Worm (Caenorhabditis elegans): ENCODE measurements around the gene T09A5.15.

Gene T09A5.15

ce11 chrII:7810162-7810868 lies 47.4 kb upstream of the T09A5.15 start:
- TF ChIP-seq pag-3 (tag; optimal IDR thresholded peaks at IDR 0.05; ENCODE audit: borderline replicate concordance) (no peak), mec-3 (tag; optimal IDR thresholded peaks at IDR 0.05; ENCODE audit: borderline replicate concordance) (no peak), fkh-6 (tag; optimal IDR thresholded peaks at IDR 0.05) (no peak), unc-42 (tag; optimal IDR thresholded peaks at IDR 0.05) (no peak), rnt-1 (tag; optimal IDR thresholded peaks at IDR 0.05) (no peak), unc-55 (GFP tag; optimal IDR thresholded peaks at IDR 0.05) (peak; percentile 69), madf-2 (tag; optimal IDR thresholded peaks at IDR 0.05) (no peak), pha-2 (tag; optimal IDR thresholded peaks at IDR 0.05) (no peak), tbx-2 (tag; optimal IDR thresholded peaks at IDR 0.05) (no peak), pat-9 (tag; optimal IDR thresholded peaks at IDR 0.05) (no peak), odd-2 (tag; optimal IDR thresholded peaks at IDR 0.05) (peak; percentile 3), fax-1 (tag; optimal IDR thresholded peaks at IDR 0.05) (no peak), unc-86 (tag; optimal IDR thresholded peaks at IDR 0.05) (no peak), nhr-11 (tag; optimal IDR thresholded peaks at IDR 0.05) (no peak), hlh-13 (GFP tag; optimal IDR thresholded peaks at IDR 0.05) (no peak)

- no peak for TF ChIP-seq ztf-16 (tag; optimal IDR thresholded peaks at IDR 0.05)
- no peak for TF ChIP-seq mec-3 (tag; optimal IDR thresholded peaks at IDR 0.05; ENCODE audit: borderline replicate concordance)
- TF ChIP-seq elt-4 (tag; optimal IDR thresholded peaks at IDR 0.05): no peak
- TF ChIP-seq ceh-30 (tag; optimal IDR thresholded peaks at IDR 0.05): no peak
- TF ChIP-seq F13H6.1 (tag; optimal IDR thresholded peaks at IDR 0.05): peak; percentile 14
- peak; percentile 95 for TF ChIP-seq ceh-34 (tag; optimal IDR thresholded peaks at IDR 0.05)
- no peak for TF ChIP-seq pros-1 (tag; optimal IDR thresholded peaks at IDR 0.05)
- no peak for TF ChIP-seq fax-1 (tag; optimal IDR thresholded peaks at IDR 0.05)
- no peak for TF ChIP-seq gmeb-2 (tag; optimal IDR thresholded peaks at IDR 0.05)
- TF ChIP-seq rnt-1 (tag; optimal IDR thresholded peaks at IDR 0.05): no peak
- no peak for TF ChIP-seq fkh-6 (tag; optimal IDR thresholded peaks at IDR 0.05)
- peak; percentile 61 for TF ChIP-seq ama-1 (optimal IDR thresholded peaks at IDR 0.05)
- TF ChIP-seq ceh-14 (tag; optimal IDR thresholded peaks at IDR 0.05): no peak
- TF ChIP-seq fkh-10 (GFP tag; optimal IDR thresholded peaks at IDR 0.05): no peak
- TF ChIP-seq elt-2 (tag; optimal IDR thresholded peaks at IDR 0.05): peak; percentile 16
- no peak for TF ChIP-seq ceh-22 (tag; optimal IDR thresholded peaks at IDR 0.05)
- TF ChIP-seq che-1 (tag; optimal IDR thresholded peaks at IDR 0.05): no peak
- TF ChIP-seq hlh-13 (GFP tag; optimal IDR thresholded peaks at IDR 0.05): no peak
- no peak for TF ChIP-seq ahr-1 (tag; optimal IDR thresholded peaks at IDR 0.05)
- no peak for TF ChIP-seq K09A11.1 (tag; optimal IDR thresholded peaks at IDR 0.05; ENCODE audit: insufficient read depth)
- TF ChIP-seq ceh-48 (tag; optimal IDR thresholded peaks at IDR 0.05): no peak
- TF ChIP-seq pag-3 (tag; optimal IDR thresholded peaks at IDR 0.05; ENCODE audit: borderline replicate concordance): no peak
- TF ChIP-seq hlh-6 (tag; optimal IDR thresholded peaks at IDR 0.05): peak; percentile 63
- TF ChIP-seq ceh-31 (tag; optimal IDR thresholded peaks at IDR 0.05): peak; percentile 48
- no peak for TF ChIP-seq lim-6 (tag; optimal IDR thresholded peaks at IDR 0.05)
- TF ChIP-seq odd-2 (tag; optimal IDR thresholded peaks at IDR 0.05): no peak
- TF ChIP-seq zip-5 (tag; optimal IDR thresholded peaks at IDR 0.05): no peak
- TF ChIP-seq madf-2 (tag; optimal IDR thresholded peaks at IDR 0.05): no peak
- no peak for TF ChIP-seq eyg-1 (tag; optimal IDR thresholded peaks at IDR 0.05)
- TF ChIP-seq unc-42 (tag; optimal IDR thresholded peaks at IDR 0.05): no peak
- TF ChIP-seq lin-11 (tag; optimal IDR thresholded peaks at IDR 0.05): no peak
- TF ChIP-seq tbx-7 (tag; optimal IDR thresholded peaks at IDR 0.05): no peak
- TF ChIP-seq C38D4.7 (GFP tag; optimal IDR thresholded peaks at IDR 0.05): no peak
- no peak for TF ChIP-seq dve-1 (tag; optimal IDR thresholded peaks at IDR 0.05)
- TF ChIP-seq K02D7.2 (tag; optimal IDR thresholded peaks at IDR 0.05): no peak
- no peak for TF ChIP-seq sox-4 (tag; optimal IDR thresholded peaks at IDR 0.05)
- TF ChIP-seq unc-55 (GFP tag; optimal IDR thresholded peaks at IDR 0.05): no peak
- no peak for TF ChIP-seq C08G9.2 (tag; optimal IDR thresholded peaks at IDR 0.05)
- TF ChIP-seq Y22D7AL.16 (tag; optimal IDR thresholded peaks at IDR 0.05): no peak
- TF ChIP-seq ceh-9 (tag; optimal IDR thresholded peaks at IDR 0.05): no peak
- TF ChIP-seq ceh-6 (GFP tag; optimal IDR thresholded peaks at IDR 0.05): peak; percentile 7
- no peak for TF ChIP-seq ets-4 (tag; optimal IDR thresholded peaks at IDR 0.05)
- TF ChIP-seq ceh-18 (tag; optimal IDR thresholded peaks at IDR 0.05): no peak
- TF ChIP-seq pha-2 (tag; optimal IDR thresholded peaks at IDR 0.05): no peak
Measured at ce11 chrII:7810869-7811543, 46.8 kb upstream of the T09A5.15 start, which contains the start of gene cki-1. cki-1 (plus strand) TSS chrII:7811240.

Measured in whole organism, late embryonic.